Worm (Caenorhabditis elegans): ENCODE data around the gene T12D8.10.

ce11 chrIII:13641588-13641987 lies 539 bp downstream of the T12D8.10 start, which contains the start of gene acbp-5:
- no peak for TF ChIP-seq efl-1 (GFP tag; optimal IDR thresholded peaks at IDR 0.05)
- TF ChIP-seq tbx-9 (tag; optimal IDR thresholded peaks at IDR 0.05; ENCODE audit: borderline replicate concordance) = no peak
- no peak for TF ChIP-seq mcd-1 (GFP tag; IDR thresholded peaks at IDR 0.05)
- TF ChIP-seq B0336.3 (GFP tag; IDR thresholded peaks at IDR 0.05) = no peak
- TF ChIP-seq T26A5.8 (tag; optimal IDR thresholded peaks at IDR 0.05) = no peak
- no peak for TF ChIP-seq hmg-1.2 (GFP tag; IDR thresholded peaks at IDR 0.05)
- TF ChIP-seq snpc-4 (GFP tag; optimal IDR thresholded peaks at IDR 0.05) = no peak
- no peak for TF ChIP-seq snpc-4 (tag; optimal IDR thresholded peaks at IDR 0.05)
- TF ChIP-seq ccch-3 (GFP tag; optimal IDR thresholded peaks at IDR 0.05) = no peak
- TF ChIP-seq ceh-91 (GFP tag; IDR thresholded peaks at IDR 0.05) = no peak

Measured in whole organism, young adult.